Fruit fly (Drosophila melanogaster) whole organism, adult: Measurements from ENCODE around the gene CG42729.
A peak's percentile ranks its signal among the peaks of the same experiment; 100 is the strongest.

Source experiments
- CG11617 ChIP-seq: fragments of 200-800 bp; sonication (Bioruptor generic); optimal IDR thresholded peaks from 2 replicates; lab custom pipeline; 2017; ENCODE audit warnings: mild to moderate bottlenecking, missing biosample characterization, missing genetic modification reagents, missing genetic modification characterization
- CG12768 ChIP-seq: fragments of 200-800 bp; sonication (Bioruptor generic); optimal IDR thresholded peaks from 2 replicates; lab custom pipeline; 2017; ENCODE audit warnings: missing biosample characterization, missing genetic modification characterization, mild to moderate bottlenecking, moderate library complexity, missing genetic modification reagents
- CG14711 ChIP-seq: fragments of 200-800 bp; sonication (Bioruptor generic); optimal IDR thresholded peaks from 2 replicates; lab custom pipeline; 2018; ENCODE audit warnings: missing biosample characterization, mild to moderate bottlenecking, missing genetic modification characterization, moderate library complexity
- CG1620 ChIP-seq: fragments of 200-800 bp; sonication (Bioruptor generic); optimal IDR thresholded peaks from 2 replicates; lab custom pipeline; 2016; ENCODE audit warnings: missing biosample characterization, missing genetic modification characterization
- CG33017 ChIP-seq: fragments of 200-800 bp; sonication (Bioruptor generic); optimal IDR thresholded peaks from 2 replicates; lab custom pipeline; 2018; ENCODE audit warnings: missing biosample characterization, mild to moderate bottlenecking, missing genetic modification characterization, moderate library complexity
- CG5204 ChIP-seq: fragments of 200-800 bp; sonication (Bioruptor generic); optimal IDR thresholded peaks from 2 replicates; lab custom pipeline; 2016; ENCODE audit warnings: missing biosample characterization, missing genetic modification characterization
- CG7045 ChIP-seq: fragments of 200-800 bp; sonication (Bioruptor generic); optimal IDR thresholded peaks from 2 replicates; lab custom pipeline; 2017; ENCODE audit warnings: missing biosample characterization, mild to moderate bottlenecking, missing genetic modification characterization
- CG7101 ChIP-seq: fragments of 200-800 bp; sonication (Bioruptor generic); optimal IDR thresholded peaks from 2 replicates; lab custom pipeline; 2018; ENCODE audit warnings: missing biosample characterization, mild to moderate bottlenecking, missing genetic modification characterization, moderate library complexity
- Clk ChIP-seq: fragments of 200-800 bp; sonication (Bioruptor generic); optimal IDR thresholded peaks from 2 replicates; lab custom pipeline; 2017; ENCODE audit warnings: missing biosample characterization, missing genetic modification characterization
- Crg-1 ChIP-seq: fragments of 200-800 bp; sonication (Bioruptor generic); optimal IDR thresholded peaks from 2 replicates; lab custom pipeline; 2016; ENCODE audit warnings: missing biosample characterization, missing genetic modification characterization
- Hr96 ChIP-seq: fragments of 200-800 bp; sonication (Bioruptor generic); optimal IDR thresholded peaks from 2 replicates; lab custom pipeline; 2016; ENCODE audit warnings: missing biosample characterization, missing genetic modification characterization
- Mnt ChIP-seq: fragments of 200-800 bp; sonication (Bioruptor generic); optimal IDR thresholded peaks from 2 replicates; lab custom pipeline; 2016; ENCODE audit warnings: missing biosample characterization, mild to moderate bottlenecking, missing genetic modification characterization
- bab1 ChIP-seq: fragments of 200-800 bp; sonication (Bioruptor generic); optimal IDR thresholded peaks from 3 replicates; lab custom pipeline; 2019; ENCODE audit warnings: missing biosample characterization, mild to moderate bottlenecking, missing genetic modification characterization, moderate library complexity
- cic ChIP-seq: fragments of 200-800 bp; sonication (Bioruptor generic); optimal IDR thresholded peaks from 2 replicates; lab custom pipeline; 2017; ENCODE audit warnings: missing biosample characterization, mild to moderate bottlenecking, missing genetic modification characterization, moderate library complexity
- cnc ChIP-seq, 2 experiments: fragments of >200 bp; optimal IDR thresholded peaks; 2 replicates each; lab custom pipeline; 2017
- kay ChIP-seq: fragments of 200-800 bp; sonication (Bioruptor generic); peaks from one replicate; lab custom pipeline; 2016; ENCODE audit warnings: missing biosample characterization, missing genetic modification characterization, borderline replicate concordance
- ovo ChIP-seq: fragments of 200-800 bp; sonication (Bioruptor generic); optimal IDR thresholded peaks from 2 replicates; lab custom pipeline; 2016; ENCODE audit warnings: missing biosample characterization, missing genetic modification characterization
- pad ChIP-seq: fragments of 200-800 bp; sonication (Bioruptor generic); optimal IDR thresholded peaks from 3 replicates; lab custom pipeline; 2017; ENCODE audit warnings: missing biosample characterization, missing genetic modification characterization, mild to moderate bottlenecking, moderate library complexity, missing genetic modification reagents
- tj ChIP-seq: fragments of 200-800 bp; sonication (Bioruptor generic); optimal IDR thresholded peaks from 3 replicates; lab custom pipeline; 2017; ENCODE audit warnings: missing biosample characterization, mild to moderate bottlenecking, missing genetic modification characterization, moderate library complexity
- toe ChIP-seq: fragments of 200-800 bp; sonication (Bioruptor generic); optimal IDR thresholded peaks from 2 replicates; lab custom pipeline; 2016; ENCODE audit warnings: missing biosample characterization, missing genetic modification characterization

The CG42729 gene

dm6 chr3L:15530638-15531225, 3.4 kb upstream of the CG42729 start:
- TF ChIP-seq CG1620 (GFP tag; lab: Kevin White, UChicago) (no peak), tj (GFP tag; lab: Kevin White, UChicago) (peak; percentile 92), CG7101 (tag; lab: Kevin White, UChicago) (no peak), kay (GFP tag; lab: Kevin White, UChicago) (peak; percentile 66)

dm6 chr3L:15530071-15530470, 2.8 kb upstream of the CG42729 start:
- TF ChIP-seq bab1 (GFP tag; lab: Kevin White, UChicago) (no peak), CG12768 (no peak), cic (GFP tag; lab: Kevin White, UChicago) (no peak), kay (GFP tag; lab: Kevin White, UChicago) (no peak), cnc (optimal IDR thresholded peaks at IDR 0.05; lab: Kevin White, UChicago) (no peak), CG5204 (no peak), Crg-1 (GFP tag; lab: Kevin White, UChicago) (no peak)

dm6 chr3L:15529143-15529542, 1.8 kb upstream of the CG42729 start, which contains the start of gene obst-H:
Gene obst-H (minus strand): TSS chr3L:15529243.
- TF ChIP-seq CG7101 (tag; lab: Kevin White, UChicago), result no peak
- TF ChIP-seq cnc (optimal IDR thresholded peaks at IDR 0.05; lab: Kevin White, UChicago), result no peak
- no peak for TF ChIP-seq ovo
- TF ChIP-seq CG12768, result no peak
- no peak for TF ChIP-seq tj (GFP tag; lab: Kevin White, UChicago)
- no peak for TF ChIP-seq CG11617 (GFP tag; lab: Kevin White, UChicago)
- no peak for TF ChIP-seq bab1 (GFP tag; lab: Kevin White, UChicago)
- no peak for TF ChIP-seq CG7045 (GFP tag; lab: Kevin White, UChicago)
- no peak for TF ChIP-seq cic (GFP tag; lab: Kevin White, UChicago)
- no peak for TF ChIP-seq CG1620 (GFP tag; lab: Kevin White, UChicago)
- TF ChIP-seq CG14711 (tag; lab: Kevin White, UChicago), result no peak
- no peak for TF ChIP-seq CG5204
- no peak for TF ChIP-seq Hr96 (GFP tag; lab: Kevin White, UChicago)
- TF ChIP-seq Mnt (GFP tag; lab: Kevin White, UChicago), result no peak
- TF ChIP-seq Crg-1 (GFP tag; lab: Kevin White, UChicago), result no peak
- TF ChIP-seq Clk, result no peak
- TF ChIP-seq kay (GFP tag; lab: Kevin White, UChicago), result no peak
- TF ChIP-seq toe (GFP tag; lab: Kevin White, UChicago), result no peak
- no peak for TF ChIP-seq CG33017 (tag; lab: Kevin White, UChicago)
- TF ChIP-seq pad (GFP tag; lab: Kevin White, UChicago), result no peak

- TF ChIP-seq Clk (no peak), CG14711 (tag; lab: Kevin White, UChicago) (no peak), cic (GFP tag; lab: Kevin White, UChicago) (no peak), toe (GFP tag; lab: Kevin White, UChicago) (no peak), CG7101 (tag; lab: Kevin White, UChicago) (no peak), cnc (optimal IDR thresholded peaks at IDR 0.05; lab: Kevin White, UChicago) (no peak), Hr96 (GFP tag; lab: Kevin White, UChicago) (no peak), CG12768 (no peak), CG11617 (GFP tag; lab: Kevin White, UChicago) (no peak), CG33017 (tag; lab: Kevin White, UChicago) (no peak), Crg-1 (GFP tag; lab: Kevin White, UChicago) (no peak), CG1620 (GFP tag; lab: Kevin White, UChicago) (no peak), Mnt (GFP tag; lab: Kevin White, UChicago) (no peak), ovo (no peak)
These were observed 780 bp upstream of the CG42729 start, which contains the start of gene CG42728 for dm6 chr3L:15528096-15528495. Gene CG42728 (minus strand): TSS chr3L:15528196.

dm6 chr3L:15526712-15527111, 604 bp downstream of the CG42729 start, which contains the start of gene CG33985:
Gene CG33985 (minus strand): TSS chr3L:15526812.
- TF ChIP-seq CG1620 (GFP tag; lab: Kevin White, UChicago) (no peak), CG7045 (GFP tag; lab: Kevin White, UChicago) (no peak), cic (GFP tag; lab: Kevin White, UChicago) (no peak)

dm6 chr3L:15525153-15525552, 2.2 kb downstream of the CG42729 start, which contains the start of gene CG33986:
Gene CG33986 (minus strand): TSS chr3L:15525253.
- TF ChIP-seq CG14711 (tag; lab: Kevin White, UChicago), result no peak
- no peak for TF ChIP-seq Mnt (GFP tag; lab: Kevin White, UChicago)
- TF ChIP-seq toe (GFP tag; lab: Kevin White, UChicago), result no peak
- no peak for TF ChIP-seq tj (GFP tag; lab: Kevin White, UChicago)
- no peak for TF ChIP-seq CG7101 (tag; lab: Kevin White, UChicago)
- TF ChIP-seq CG12768, result no peak
- no peak for TF ChIP-seq cic (GFP tag; lab: Kevin White, UChicago)
- no peak for TF ChIP-seq ovo
- no peak for TF ChIP-seq CG5204
- TF ChIP-seq Crg-1 (GFP tag; lab: Kevin White, UChicago), result no peak
- no peak for TF ChIP-seq CG7045 (GFP tag; lab: Kevin White, UChicago)
- TF ChIP-seq CG1620 (GFP tag; lab: Kevin White, UChicago), result no peak
- no peak for TF ChIP-seq kay (GFP tag; lab: Kevin White, UChicago)
- no peak for TF ChIP-seq cnc (optimal IDR thresholded peaks at IDR 0.05; lab: Kevin White, UChicago)
- TF ChIP-seq bab1 (GFP tag; lab: Kevin White, UChicago), result no peak
